Worm (Caenorhabditis elegans) whole organism, L3 larva: ENCODE measurements around the gene C38C10.3.

Experiments used
- R02D3.7 ChIP-seq: fragments of 150-350 bp; optimal IDR thresholded peaks from 2 replicates; lab custom pipeline; 2014; ENCODE audit warnings: missing biosample characterization, missing genetic modification characterization
- ZK546.5 ChIP-seq: sonication (generic microtip); optimal IDR thresholded peaks from 2 replicates; lab custom pipeline; 2017; ENCODE audit warnings: missing biosample characterization, missing genetic modification characterization
- aly-2 ChIP-seq: fragments of 150-350 bp; optimal IDR thresholded peaks from 2 replicates; lab custom pipeline; 2014; ENCODE audit warnings: missing biosample characterization, missing genetic modification characterization
- ama-1 ChIP-seq: fragments of 150-350 bp; optimal IDR thresholded peaks from 2 replicates; lab custom pipeline; 2018
- ceh-16 ChIP-seq: sonication (generic microtip); optimal IDR thresholded peaks from 2 replicates; lab custom pipeline; 2017; ENCODE audit warnings: missing biosample characterization, missing genetic modification characterization
- ceh-82 ChIP-seq: fragments of 150-350 bp; optimal IDR thresholded peaks from 2 replicates; lab custom pipeline; 2014; ENCODE audit warnings: missing biosample characterization, missing genetic modification characterization
- ceh-9 ChIP-seq: sonication (generic microtip); optimal IDR thresholded peaks from 2 replicates; lab custom pipeline; 2018; ENCODE audit warnings: missing biosample characterization, missing genetic modification characterization
- egl-27 ChIP-seq: sonication (generic microtip); optimal IDR thresholded peaks from 4 replicates; lab custom pipeline; 2017; ENCODE audit warnings: missing biosample characterization, missing genetic modification reagents, missing genetic modification characterization
- egl-5 ChIP-seq: fragments of 150-350 bp; optimal IDR thresholded peaks from 2 replicates; lab custom pipeline; 2017; ENCODE audit warnings: missing biosample characterization, missing genetic modification reagents, missing genetic modification characterization, inconsistent platforms
- elt-1 ChIP-seq: fragments of 150-350 bp; optimal IDR thresholded peaks from 2 replicates; lab custom pipeline; 2014; ENCODE audit warnings: missing biosample characterization, missing genetic modification characterization
- elt-2 ChIP-seq: sonication (generic microtip); optimal IDR thresholded peaks from 2 replicates; lab custom pipeline; 2016; ENCODE audit warnings: missing genetic modification reagents, mild to moderate bottlenecking, missing genetic modification characterization, missing compliant biosample characterization
- eor-1 ChIP-seq, 2 experiments: fragments of 150-350 bp; optimal IDR thresholded peaks; 2 replicates each; lab custom pipeline; 2014 to 2018; ENCODE audit warnings: missing biosample characterization in 2 of 2, missing genetic modification characterization in 2 of 2
- fkh-10 ChIP-seq: sonication (generic microtip); optimal IDR thresholded peaks from 2 replicates; lab custom pipeline; 2017; ENCODE audit warnings: missing biosample characterization, missing genetic modification reagents, missing genetic modification characterization
- fkh-2 ChIP-seq: fragments of 150-350 bp; optimal IDR thresholded peaks from 2 replicates; lab custom pipeline; 2014; ENCODE audit warnings: missing biosample characterization, missing genetic modification reagents, missing genetic modification characterization
- lin-15B ChIP-seq: fragments of 150-350 bp; optimal IDR thresholded peaks from 2 replicates; lab custom pipeline; 2014; ENCODE audit warnings: missing biosample characterization, missing genetic modification characterization
- lsy-12 ChIP-seq: sonication (generic microtip); optimal IDR thresholded peaks from 2 replicates; lab custom pipeline; 2016; ENCODE audit warnings: mild to moderate bottlenecking, missing genetic modification characterization, missing compliant biosample characterization
- mdl-1 ChIP-seq: fragments of 150-350 bp; optimal IDR thresholded peaks from 2 replicates; lab custom pipeline; 2014; ENCODE audit warnings: missing biosample characterization, missing genetic modification characterization
- mml-1 ChIP-seq: fragments of 150-350 bp; sonication (generic microtip); optimal IDR thresholded peaks from 3 replicates; lab custom pipeline; 2014; ENCODE audit warnings: missing biosample characterization, missing genetic modification characterization
- nfya-1 ChIP-seq: sonication (generic microtip); optimal IDR thresholded peaks from 2 replicates; lab custom pipeline; 2017; ENCODE audit warnings: missing genetic modification characterization, mild to moderate bottlenecking, missing compliant biosample characterization, antibody characterized with exemption, moderate library complexity; ENCODE audit not compliant: insufficient read depth
- nhr-12 ChIP-seq: fragments of 150-350 bp; optimal IDR thresholded peaks from 2 replicates; lab custom pipeline; 2014; ENCODE audit warnings: missing biosample characterization, missing genetic modification characterization
- nhr-23 ChIP-seq: fragments of 150-350 bp; optimal IDR thresholded peaks from 2 replicates; lab custom pipeline; 2014; ENCODE audit warnings: missing biosample characterization, missing genetic modification reagents, missing genetic modification characterization
- nhr-237 ChIP-seq: fragments of 150-350 bp; optimal IDR thresholded peaks from 2 replicates; lab custom pipeline; 2014; ENCODE audit warnings: missing biosample characterization, missing genetic modification characterization
- nhr-25 ChIP-seq: sonication (generic microtip); optimal IDR thresholded peaks from 2 replicates; lab custom pipeline; 2017; ENCODE audit warnings: missing biosample characterization, missing genetic modification characterization
- nhr-28 ChIP-seq: fragments of 150-350 bp; optimal IDR thresholded peaks from 2 replicates; lab custom pipeline; 2014; ENCODE audit warnings: missing biosample characterization, missing genetic modification characterization
- nhr-67 ChIP-seq: fragments of 150-350 bp; optimal IDR thresholded peaks from 2 replicates; lab custom pipeline; 2014; ENCODE audit warnings: missing biosample characterization, missing genetic modification characterization
- nhr-76 ChIP-seq: fragments of 150-350 bp; sonication (generic microtip); optimal IDR thresholded peaks from 5 replicates; lab custom pipeline; 2014; ENCODE audit warnings: missing biosample characterization, missing genetic modification characterization
- nhr-77 ChIP-seq: fragments of 150-350 bp; optimal IDR thresholded peaks from 2 replicates; lab custom pipeline; 2014; ENCODE audit warnings: missing biosample characterization, missing genetic modification characterization
- pha-4 ChIP-seq: fragments of 150-350 bp; optimal IDR thresholded peaks from 2 replicates; lab custom pipeline; 2014; ENCODE audit warnings: missing biosample characterization, missing genetic modification reagents, missing genetic modification characterization
- pqm-1 ChIP-seq: fragments of 150-350 bp; optimal IDR thresholded peaks from 2 replicates; lab custom pipeline; 2017; ENCODE audit warnings: missing biosample characterization, missing genetic modification characterization, inconsistent platforms
- snpc-4 ChIP-seq: fragments of 150-350 bp; optimal IDR thresholded peaks from 2 replicates; lab custom pipeline; 2014; ENCODE audit warnings: missing biosample characterization, missing genetic modification characterization
- tbx-2 ChIP-seq: sonication (generic microtip); optimal IDR thresholded peaks from 2 replicates; lab custom pipeline; 2016; ENCODE audit warnings: mild to moderate bottlenecking, missing genetic modification characterization, missing compliant biosample characterization
- unc-39 ChIP-seq: sonication (generic microtip); optimal IDR thresholded peaks from 4 replicates; lab custom pipeline; 2017; ENCODE audit warnings: missing biosample characterization, missing genetic modification characterization
- unc-62 ChIP-seq: fragments of 150-350 bp; sonication (generic microtip); optimal IDR thresholded peaks from 4 replicates; lab custom pipeline; 2014; ENCODE audit warnings: missing biosample characterization, missing genetic modification reagents, missing genetic modification characterization
- ztf-11 ChIP-seq: fragments of 150-350 bp; optimal IDR thresholded peaks from 2 replicates; lab custom pipeline; 2014; ENCODE audit warnings: missing biosample characterization, missing genetic modification characterization

C38C10.3 gene

DNA sequence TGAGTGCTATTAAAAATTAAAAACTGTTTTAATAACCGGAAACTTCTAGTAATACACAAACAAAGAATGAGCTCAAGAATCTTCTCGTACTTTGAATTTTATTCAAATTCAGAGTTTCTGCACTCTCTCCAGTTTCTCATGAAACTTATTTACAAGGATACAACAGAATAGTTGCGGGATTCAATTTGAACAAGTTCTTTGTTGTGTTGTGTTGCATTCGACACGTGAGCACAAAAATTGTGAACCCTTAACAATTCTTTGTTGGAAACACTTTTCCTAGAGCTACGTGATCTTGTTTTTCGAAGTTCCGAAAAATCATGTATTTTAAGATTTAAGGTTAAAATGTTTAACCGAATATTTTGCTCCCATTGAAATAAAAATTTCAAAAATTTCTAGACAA is 11.7 kb downstream of the C38C10.3 start:
- TF ChIP-seq unc-39 (tag; lab: Kevin White, UChicago) (no peak), ceh-9 (tag; lab: Kevin White, UChicago) (no peak), fkh-10 (GFP tag; lab: Kevin White, UChicago) (peak; percentile 80)
- TF ChIP-seq, all 47 proteins: peak for 1

DNA sequence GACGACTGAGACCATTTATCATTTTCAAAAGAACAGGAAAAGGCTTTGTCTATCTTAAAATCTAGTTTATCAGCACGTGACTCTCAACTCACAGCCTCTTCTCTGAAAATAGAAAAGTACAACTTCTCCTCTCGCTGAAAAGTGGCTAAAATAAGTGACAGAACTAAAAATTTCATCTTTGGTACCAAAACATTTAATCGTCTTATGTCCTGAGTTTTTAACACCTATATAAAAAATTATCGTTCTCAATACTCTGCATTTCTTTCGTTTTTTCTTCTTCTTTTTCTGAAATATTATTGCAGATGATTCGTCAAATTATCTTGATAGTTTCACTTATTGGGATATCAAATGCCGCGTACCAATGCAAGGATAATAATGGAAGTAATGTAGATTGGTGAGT is 18.5 kb downstream of the C38C10.3 start, which contains the start of gene crn-6:
crn-6 (plus strand) TSS at position 301 of the 400 bp plus-strand sequence.
- TF ChIP-seq nhr-12 (tag; lab: Kevin White, UChicago) (no peak), ceh-16 (no peak), nhr-76 (no peak), egl-5 (no peak), nhr-25 (tag; lab: Kevin White, UChicago) (no peak), unc-62 (GFP tag; lab: Kevin White, UChicago) (no peak), nhr-237 (tag; lab: Kevin White, UChicago) (no peak), mml-1 (no peak), mdl-1 (tag; lab: Kevin White, UChicago) (no peak), ama-1 (lab: Kevin White, UChicago) (no peak), nhr-77 (tag; lab: Kevin White, UChicago) (no peak), fkh-2 (tag; lab: Kevin White, UChicago) (no peak), nfya-1 (no peak), eor-1 (tag; optimal IDR thresholded peaks at IDR 0.05; lab: Kevin White, UChicago) (no peak), pha-4 (tag; lab: Kevin White, UChicago) (no peak), nhr-28 (tag; lab: Kevin White, UChicago) (no peak), ztf-11 (tag; lab: Kevin White, UChicago) (no peak), tbx-2 (tag; lab: Kevin White, UChicago) (no peak), aly-2 (no peak), lin-15B (tag; lab: Kevin White, UChicago) (no peak)

DNA sequence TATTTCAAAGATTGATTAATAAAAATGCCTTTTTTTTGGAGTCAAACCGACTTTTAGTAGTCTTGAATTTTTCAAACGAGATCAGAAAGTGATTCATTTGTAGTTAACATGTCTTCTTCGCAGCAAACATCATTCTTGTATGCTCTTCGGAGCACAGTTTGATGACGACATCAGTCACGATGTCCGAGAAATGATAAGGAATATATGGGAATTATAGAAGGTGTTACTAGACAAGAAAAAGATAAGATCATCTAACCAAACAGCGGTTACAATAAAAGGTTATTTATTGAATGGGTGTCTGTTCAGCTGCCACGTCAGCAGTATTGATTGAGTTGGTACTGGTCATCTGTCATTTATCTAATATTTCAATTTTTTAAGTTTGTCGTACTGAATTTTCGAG is 19.1 kb downstream of the C38C10.3 start:
- TF ChIP-seq fkh-10 (GFP tag; lab: Kevin White, UChicago) (no peak), egl-27 (tag; lab: Kevin White, UChicago) (no peak), ZK546.5 (no peak), R02D3.7 (tag; lab: Kevin White, UChicago) (no peak), snpc-4 (tag; lab: Kevin White, UChicago) (no peak), elt-1 (tag; lab: Kevin White, UChicago) (no peak), ama-1 (lab: Kevin White, UChicago) (no peak), eor-1 (tag; optimal IDR thresholded peaks at IDR 0.05; lab: Kevin White, UChicago) (no peak), pqm-1 (tag; lab: Kevin White, UChicago) (peak; percentile 12), lsy-12 (tag; lab: Kevin White, UChicago) (no peak), mml-1 (no peak), elt-2 (tag; lab: Kevin White, UChicago) (peak; percentile 38), tbx-2 (tag; lab: Kevin White, UChicago) (no peak), nhr-25 (tag; lab: Kevin White, UChicago) (no peak), ceh-82 (tag; lab: Kevin White, UChicago) (no peak)

DNA sequence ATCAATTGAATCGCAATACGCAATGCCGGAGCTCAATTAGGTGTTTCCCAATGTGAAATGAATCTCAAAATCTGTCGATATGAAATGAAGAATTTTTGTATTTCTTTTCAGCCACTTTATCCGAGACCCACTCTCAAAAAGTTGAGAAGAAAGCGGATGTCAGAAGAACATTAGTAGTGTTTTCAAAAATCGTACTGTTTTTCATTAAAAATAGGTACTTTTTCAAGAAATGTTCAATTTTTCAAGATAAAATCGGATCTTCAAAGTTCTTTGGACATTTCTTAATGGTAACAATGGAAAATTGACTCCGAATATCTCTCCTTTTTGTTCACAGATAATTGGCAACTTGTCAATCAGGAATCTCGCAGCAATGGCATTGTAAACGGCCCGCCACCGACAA is 24.2 kb downstream of the C38C10.3 start, which contains the start of gene flp-25:
flp-25 (plus strand) TSS at position 301 of the 400 bp plus-strand sequence.
- TF ChIP-seq nhr-67 (tag; lab: Kevin White, UChicago) (no peak), ceh-16 (no peak)

DNA sequence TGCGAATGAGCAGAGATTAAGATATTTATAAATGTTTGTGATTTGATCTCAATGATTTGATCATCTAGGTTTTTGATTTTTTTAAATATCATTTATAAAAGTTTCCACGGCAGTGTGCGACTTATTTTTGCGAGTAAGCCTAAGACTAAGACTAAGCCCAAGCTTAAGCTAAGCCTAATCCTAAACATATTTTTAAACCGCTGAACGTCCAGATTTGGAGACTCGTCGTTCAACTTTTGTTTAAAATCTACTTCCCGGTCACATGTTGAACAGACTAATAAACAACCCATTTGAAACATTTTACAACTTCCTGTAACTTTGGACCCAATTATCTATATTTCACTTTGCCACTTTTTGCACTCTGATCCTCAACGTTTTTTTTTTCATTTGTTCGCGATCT is 26.4 kb downstream of the C38C10.3 start, which contains the start of gene K04H4.5:
K04H4.5 (plus strand) TSS at position 301 of the 400 bp plus-strand sequence.
- no peak for TF ChIP-seq mdl-1 (tag; lab: Kevin White, UChicago)

DNA sequence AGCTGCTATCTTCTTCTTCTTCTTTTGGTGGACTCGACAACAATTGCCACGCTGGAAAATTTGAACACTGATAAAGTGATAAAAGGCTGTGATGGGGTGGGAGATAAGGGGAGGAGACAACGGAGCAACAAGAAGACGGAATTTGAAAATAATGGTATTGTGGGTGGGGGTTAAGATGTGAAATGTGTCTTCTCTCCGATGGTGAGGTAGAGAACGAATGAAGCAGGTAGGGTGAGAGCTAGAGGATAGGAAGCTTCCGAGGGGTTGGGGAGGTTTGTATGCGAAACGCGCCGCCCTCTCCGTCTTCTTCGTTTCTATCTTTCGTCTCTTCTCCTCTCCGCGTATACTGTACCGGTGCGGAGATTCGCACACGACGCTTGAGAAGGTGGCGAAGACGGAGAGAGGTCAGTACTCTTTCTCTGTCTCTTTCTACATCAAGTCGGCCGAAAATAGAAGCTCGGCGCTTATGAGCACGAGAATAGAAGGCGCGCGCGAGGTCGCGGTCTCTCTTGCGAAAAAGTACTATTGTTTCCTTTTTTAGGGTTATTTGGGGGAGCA is 30.0 kb downstream of the C38C10.3 start, which contains the start of gene chtb-1:
chtb-1 (minus strand) TSS at position 51 of the 558 bp plus-strand sequence.
- TF ChIP-seq ceh-9 (tag; lab: Kevin White, UChicago) (no peak), nhr-23 (tag; lab: Kevin White, UChicago) (no peak)
